Fruit fly (Drosophila melanogaster): ENCODE measurements around the gene Sec16.
A peak's percentile ranks its signal among the peaks of the same experiment; 100 is the strongest.

Gene Sec16

dm6 chrX:12654288-12654729 lies 58.5 kb downstream of the Sec16 start (continued):
- TF ChIP-seq dmrt99B (tag; optimal IDR thresholded peaks at IDR 0.05) (no peak), CG11247 (GFP tag; IDR thresholded peaks at IDR 0.05) (no peak), Fer2 (tag; optimal IDR thresholded peaks at IDR 0.05) (no peak), H2.0 (GFP tag; IDR thresholded peaks at IDR 0.05) (no peak), her (GFP tag; optimal IDR thresholded peaks at IDR 0.05) (peak; percentile 14), CG10979 (tag; optimal IDR thresholded peaks at IDR 0.05) (no peak), Ets97D (GFP tag; optimal IDR thresholded peaks at IDR 0.05) (no peak), fd3F (GFP tag; optimal IDR thresholded peaks at IDR 0.05) (no peak), CG9727 (GFP tag; optimal IDR thresholded peaks at IDR 0.05) (no peak), CG2202 (tag; optimal IDR thresholded peaks at IDR 0.05) (no peak), CG13775 (GFP tag; optimal IDR thresholded peaks at IDR 0.05) (no peak), gt (GFP tag; IDR thresholded peaks at IDR 0.05) (no peak), CG6272 (GFP tag; IDR thresholded peaks at IDR 0.05) (no peak), CG3281 (GFP tag; optimal IDR thresholded peaks at IDR 0.05) (no peak), Mad (GFP tag; optimal IDR thresholded peaks at IDR 0.05) (no peak), CG2678 (tag; optimal IDR thresholded peaks at IDR 0.05) (peak; percentile 15), CkIIα-i1 (GFP tag; IDR thresholded peaks at IDR 0.05) (no peak), CG32532 (GFP tag; IDR thresholded peaks at IDR 0.05) (no peak), CG14050 (GFP tag; IDR thresholded peaks at IDR 0.05) (no peak), CG30020 (tag; optimal IDR thresholded peaks at IDR 0.05) (no peak), jigr1 (GFP tag; IDR thresholded peaks at IDR 0.05) (no peak), CG14667 (GFP tag; IDR thresholded peaks at IDR 0.05) (no peak), hbn (GFP tag; IDR thresholded peaks at IDR 0.05; ENCODE audit: partially characterized antibody) (0 out of 2 replicates have a peak, but pooled peaks have one; percentile 32), Hey (tag; optimal IDR thresholded peaks at IDR 0.05) (no peak), pum (GFP tag; optimal IDR thresholded peaks at IDR 0.05) (no peak), CG9932 (GFP tag; IDR thresholded peaks at IDR 0.05) (no peak), dmrt11E (tag; optimal IDR thresholded peaks at IDR 0.05) (no peak), CG15269 (tag; optimal IDR thresholded peaks at IDR 0.05) (no peak), CG31224 (GFP tag; IDR thresholded peaks at IDR 0.05) (no peak), CG34422 (GFP tag; IDR thresholded peaks at IDR 0.05) (peak; percentile 51; the same call in 1 of the 3 replicates), Adf1 (GFP tag; IDR thresholded peaks at IDR 0.05) (peak; percentile 37), gcm2 (GFP tag; optimal IDR thresholded peaks at IDR 0.05) (no peak), inv (GFP tag; IDR thresholded peaks at IDR 0.05; ENCODE audit: partially characterized antibody) (0 out of 2 replicates have a peak, but pooled peaks have one; percentile 13), CG3407 (GFP tag; optimal IDR thresholded peaks at IDR 0.05) (no peak), croc (GFP tag; conservative IDR thresholded peaks at IDR 0.05) (no peak), stwl (tag; optimal IDR thresholded peaks at IDR 0.05) (peak; percentile 75), CG2712 (tag; optimal IDR thresholded peaks at IDR 0.05) (peak; percentile 28), sens (GFP tag) (peak; percentile 70), vvl (GFP tag; IDR thresholded peaks at IDR 0.05) (no peak), unpg (GFP tag; optimal IDR thresholded peaks at IDR 0.05) (no peak), onecut (GFP tag; IDR thresholded peaks at IDR 0.05) (peak; percentile 64), Ets65A (GFP tag) (no peak), CG4617 (GFP tag; optimal IDR thresholded peaks at IDR 0.05; ENCODE audit: borderline replicate concordance) (peak; percentile 22), pita (GFP tag; optimal IDR thresholded peaks at IDR 0.05) (no peak), CG6654 (GFP tag; optimal IDR thresholded peaks at IDR 0.05) (no peak), ase (GFP tag; IDR thresholded peaks at IDR 0.05) (no peak), CG9437 (GFP tag; optimal IDR thresholded peaks at IDR 0.05) (peak; percentile 3), ERR (GFP tag; optimal IDR thresholded peaks at IDR 0.05) (no peak), kni (GFP tag; optimal IDR thresholded peaks at IDR 0.05) (peak; percentile 46), pan (optimal IDR thresholded peaks at IDR 0.05) (no peak), pan (GFP tag; optimal IDR thresholded peaks at IDR 0.05 in 1 of 2, IDR thresholded peaks at IDR 0.05 in 1 of 2) (no peak), CG18011 (GFP tag; optimal IDR thresholded peaks at IDR 0.05) (no peak)
